Fruit fly (Drosophila melanogaster): Measurements from ENCODE around the gene CG14111.

Gene CG14111

dm6 chr3L:13400872-13401418 lies 23.2 kb downstream of the CG14111 start, which contains the start of gene sens:
sens (minus strand) TSS chr3L:13401125.
- TF ChIP-seq insv (optimal IDR thresholded peaks at IDR 0.05) (no peak), Myc (optimal IDR thresholded peaks at IDR 0.05) (no peak), psq (optimal IDR thresholded peaks at IDR 0.05) (no peak), h (optimal IDR thresholded peaks at IDR 0.05) (no peak), ttk (optimal IDR thresholded peaks at IDR 0.05) (no peak), Sin3A (optimal IDR thresholded peaks at IDR 0.05) (no peak)

dm6 chr3L:13403141-13403867 lies 25.5 kb downstream of the CG14111 start:
- TF ChIP-seq h (optimal IDR thresholded peaks at IDR 0.05) (no peak), Sin3A (optimal IDR thresholded peaks at IDR 0.05) (no peak), psq (optimal IDR thresholded peaks at IDR 0.05) (no peak), insv (optimal IDR thresholded peaks at IDR 0.05) (no peak), Myc (optimal IDR thresholded peaks at IDR 0.05) (no peak), ttk (optimal IDR thresholded peaks at IDR 0.05) (no peak)

- TF ChIP-seq ttk (optimal IDR thresholded peaks at IDR 0.05) (no peak), h (optimal IDR thresholded peaks at IDR 0.05) (no peak), psq (optimal IDR thresholded peaks at IDR 0.05) (no peak)
Measured at dm6 chr3L:13406873-13407272, 29.1 kb downstream of the CG14111 start.

- TF ChIP-seq Myc (optimal IDR thresholded peaks at IDR 0.05) = no peak
- no peak for TF ChIP-seq h (optimal IDR thresholded peaks at IDR 0.05)
- TF ChIP-seq insv (optimal IDR thresholded peaks at IDR 0.05) = no peak
- no peak for TF ChIP-seq psq (optimal IDR thresholded peaks at IDR 0.05)
Measured at dm6 chr3L:13409809-13410521, 32.2 kb downstream of the CG14111 start.

- TF ChIP-seq Myc (optimal IDR thresholded peaks at IDR 0.05) (no peak), ttk (optimal IDR thresholded peaks at IDR 0.05) (no peak), Sin3A (optimal IDR thresholded peaks at IDR 0.05) (no peak), h (optimal IDR thresholded peaks at IDR 0.05) (no peak), psq (optimal IDR thresholded peaks at IDR 0.05) (no peak), insv (optimal IDR thresholded peaks at IDR 0.05) (no peak)
Measured at dm6 chr3L:13410999-13411398, 33.2 kb downstream of the CG14111 start.

dm6 chr3L:13412200-13412885 lies 34.6 kb downstream of the CG14111 start, which contains the start of the genes CG10222 and flr:
CG10222 (minus strand) TSS chr3L:13412453.
flr (plus strand) TSS chr3L:13412843.
- no peak for TF ChIP-seq h (optimal IDR thresholded peaks at IDR 0.05)
- TF ChIP-seq ttk (optimal IDR thresholded peaks at IDR 0.05) = no peak
- no peak for TF ChIP-seq Myc (optimal IDR thresholded peaks at IDR 0.05)
- TF ChIP-seq psq (optimal IDR thresholded peaks at IDR 0.05) = no peak
- TF ChIP-seq insv (optimal IDR thresholded peaks at IDR 0.05) = no peak
- no peak for TF ChIP-seq Sin3A (optimal IDR thresholded peaks at IDR 0.05)

- TF ChIP-seq psq (optimal IDR thresholded peaks at IDR 0.05) (no peak), Sin3A (optimal IDR thresholded peaks at IDR 0.05) (no peak), h (optimal IDR thresholded peaks at IDR 0.05) (no peak), insv (optimal IDR thresholded peaks at IDR 0.05) (no peak), Myc (optimal IDR thresholded peaks at IDR 0.05) (no peak)
Measured at dm6 chr3L:13412886-13413224, 35.1 kb downstream of the CG14111 start.

- no peak for TF ChIP-seq psq (optimal IDR thresholded peaks at IDR 0.05)
- no peak for TF ChIP-seq Myc (optimal IDR thresholded peaks at IDR 0.05)
- TF ChIP-seq ttk (optimal IDR thresholded peaks at IDR 0.05) = no peak
- no peak for TF ChIP-seq Sin3A (optimal IDR thresholded peaks at IDR 0.05)
- TF ChIP-seq insv (optimal IDR thresholded peaks at IDR 0.05) = no peak
- no peak for TF ChIP-seq h (optimal IDR thresholded peaks at IDR 0.05)
Measured at dm6 chr3L:13420212-13420611, 42.5 kb downstream of the CG14111 start.

- TF ChIP-seq ttk (optimal IDR thresholded peaks at IDR 0.05) (no peak), Myc (optimal IDR thresholded peaks at IDR 0.05) (no peak), Sin3A (optimal IDR thresholded peaks at IDR 0.05) (no peak), insv (optimal IDR thresholded peaks at IDR 0.05) (no peak), psq (optimal IDR thresholded peaks at IDR 0.05) (no peak), h (optimal IDR thresholded peaks at IDR 0.05) (no peak)
Measured at dm6 chr3L:13422286-13422787, 44.6 kb downstream of the CG14111 start, which contains the start of gene CG32121. CG32121 (minus strand) TSS chr3L:13422336.

- TF ChIP-seq Sin3A (optimal IDR thresholded peaks at IDR 0.05) = no peak
- no peak for TF ChIP-seq Myc (optimal IDR thresholded peaks at IDR 0.05)
- no peak for TF ChIP-seq ttk (optimal IDR thresholded peaks at IDR 0.05)
- no peak for TF ChIP-seq h (optimal IDR thresholded peaks at IDR 0.05)
- TF ChIP-seq insv (optimal IDR thresholded peaks at IDR 0.05) = no peak
- TF ChIP-seq psq (optimal IDR thresholded peaks at IDR 0.05) = no peak
Measured at dm6 chr3L:13424068-13424467, 46.3 kb downstream of the CG14111 start, which contains the start of gene CG33263. CG33263 (minus strand) TSS chr3L:13424168.

dm6 chr3L:13425571-13425970 lies 47.8 kb downstream of the CG14111 start, which contains the start of gene CG14106:
CG14106 (minus strand) TSS chr3L:13425671.
- no peak for TF ChIP-seq psq (optimal IDR thresholded peaks at IDR 0.05)
- TF ChIP-seq Myc (optimal IDR thresholded peaks at IDR 0.05) = no peak
- TF ChIP-seq h (optimal IDR thresholded peaks at IDR 0.05) = no peak
- TF ChIP-seq insv (optimal IDR thresholded peaks at IDR 0.05) = no peak

- no peak for TF ChIP-seq h (optimal IDR thresholded peaks at IDR 0.05)
- TF ChIP-seq insv (optimal IDR thresholded peaks at IDR 0.05) = no peak
- TF ChIP-seq ttk (optimal IDR thresholded peaks at IDR 0.05) = no peak
- no peak for TF ChIP-seq psq (optimal IDR thresholded peaks at IDR 0.05)
- no peak for TF ChIP-seq Myc (optimal IDR thresholded peaks at IDR 0.05)
- TF ChIP-seq Sin3A (optimal IDR thresholded peaks at IDR 0.05) = no peak
Measured at dm6 chr3L:13426573-13426972, 48.8 kb downstream of the CG14111 start, which contains the start of gene CG14105. CG14105 (minus strand) TSS chr3L:13426673.

All from Kc167 (cell line).